ENCODE assay signal across 1 fruit fly cellular context in genomic region chr2L:2214004-2214403, dm6.
TF ChIP-seq lines count a peak whose summit lies in the region.

Uch (minus strand) TSS chr2L:2214211.
CG34174 (plus strand) TSS chr2L:2214266.

TF ChIP-seq in whole organism, embryonic, 481 proteins besides CTCF, POLR2A, EP300 and RAD21 (continued from another document):
- TF ChIP-seq PHDP (tag; optimal IDR thresholded peaks at IDR 0.05; lab: Kevin White, UChicago) (no peak), CG10979 (tag; optimal IDR thresholded peaks at IDR 0.05; lab: Kevin White, UChicago) (peak; percentile 10), H15 (GFP tag; IDR thresholded peaks at IDR 0.05; lab: Robert Waterston, UW) (no peak), CG1832 (GFP tag; optimal IDR thresholded peaks at IDR 0.05; lab: Kevin White, UChicago) (no peak), ap (GFP tag; IDR thresholded peaks at IDR 0.05; lab: Robert Waterston, UW) (no peak), CG31388 (GFP tag; optimal IDR thresholded peaks at IDR 0.05; lab: Kevin White, UChicago) (no peak), sisA (GFP tag; IDR thresholded peaks at IDR 0.05; lab: Robert Waterston, UW) (no peak), CG31441 (GFP tag; IDR thresholded peaks at IDR 0.05; lab: Robert Waterston, UW) (0 out of 2 replicates have a peak, but pooled peaks have one; percentile 12), ac (GFP tag; optimal IDR thresholded peaks at IDR 0.05; lab: Kevin White, UChicago) (no peak), gsb-n (tag; optimal IDR thresholded peaks at IDR 0.05; lab: Kevin White, UChicago) (no peak), CG4820 (GFP tag; optimal IDR thresholded peaks at IDR 0.05; lab: Kevin White, UChicago) (no peak), CG6791 (GFP tag; IDR thresholded peaks at IDR 0.05; lab: Robert Waterston, UW; ENCODE audit: partially characterized antibody) (peak; percentile 65), CG30020 (tag; optimal IDR thresholded peaks at IDR 0.05; lab: Kevin White, UChicago) (peak; percentile 32), Ptx1 (GFP tag; IDR thresholded peaks at IDR 0.05; lab: Robert Waterston, UW) (no peak), hbn (GFP tag; IDR thresholded peaks at IDR 0.05; lab: Robert Waterston, UW; ENCODE audit: partially characterized antibody) (peak; percentile 68), CG2712 (tag; optimal IDR thresholded peaks at IDR 0.05; lab: Kevin White, UChicago) (peak; percentile 23), Dll (GFP tag; IDR thresholded peaks at IDR 0.05; lab: Robert Waterston, UW; ENCODE audit: partially characterized antibody) (peak; percentile 82), CG10654 (GFP tag; optimal IDR thresholded peaks at IDR 0.05; lab: Kevin White, UChicago) (no peak), fd96Cb (tag; optimal IDR thresholded peaks at IDR 0.05; lab: Kevin White, UChicago) (no peak), CG9932 (GFP tag; IDR thresholded peaks at IDR 0.05; lab: Robert Waterston, UW) (no peak), fru (optimal IDR thresholded peaks at IDR 0.05; lab: Kevin White, UChicago) (no peak), Doc3 (GFP tag; IDR thresholded peaks at IDR 0.05; lab: Robert Waterston, UW; ENCODE audit: partially characterized antibody) (peak; percentile 72), exex (tag; optimal IDR thresholded peaks at IDR 0.05; lab: Kevin White, UChicago) (peak; percentile 15), CG14965 (GFP tag; optimal IDR thresholded peaks at IDR 0.05; lab: Kevin White, UChicago; ENCODE audit: borderline replicate concordance) (no peak), mam (GFP tag; optimal IDR thresholded peaks at IDR 0.05; lab: Kevin White, UChicago) (peak; percentile 0), Side (GFP tag; optimal IDR thresholded peaks at IDR 0.05; lab: Kevin White, UChicago) (no peak), lola (GFP tag; optimal IDR thresholded peaks at IDR 0.05; lab: Kevin White, UChicago) (peak in 1 of 3 experiments; percentile 32), slou (GFP tag; optimal IDR thresholded peaks at IDR 0.05; lab: Kevin White, UChicago) (no peak), onecut (GFP tag; IDR thresholded peaks at IDR 0.05; lab: Robert Waterston, UW) (no peak), Spps (tag; optimal IDR thresholded peaks at IDR 0.05; lab: Kevin White, UChicago) (no peak), Deaf1 (tag; optimal IDR thresholded peaks at IDR 0.05; lab: Kevin White, UChicago) (no peak), ken (GFP tag; IDR thresholded peaks at IDR 0.05; lab: Robert Waterston, UW) (no peak), CG34376 (GFP tag; optimal IDR thresholded peaks at IDR 0.05; lab: Kevin White, UChicago) (peak; percentile 21), CG11504 (tag; optimal IDR thresholded peaks at IDR 0.05; lab: Kevin White, UChicago) (no peak), ato (GFP tag; IDR thresholded peaks at IDR 0.05; lab: Robert Waterston, UW; ENCODE audit: partially characterized antibody) (0 out of 2 replicates have a peak, but pooled peaks have one; percentile 39), caup (GFP tag; optimal IDR thresholded peaks at IDR 0.05; lab: Kevin White, UChicago; ENCODE audit: severe bottlenecking) (peak; percentile 1), Bdp1 (GFP tag; optimal IDR thresholded peaks at IDR 0.05; lab: Kevin White, UChicago) (no peak), CG10209 (GFP tag; optimal IDR thresholded peaks at IDR 0.05; lab: Kevin White, UChicago) (no peak), CG6765 (GFP tag; optimal IDR thresholded peaks at IDR 0.05; lab: Kevin White, UChicago) (no peak), B-H2 (GFP tag; optimal IDR thresholded peaks at IDR 0.05; lab: Kevin White, UChicago) (peak; percentile 38), Usf (GFP tag; optimal IDR thresholded peaks at IDR 0.05; lab: Kevin White, UChicago) (no peak), Fer1 (GFP tag; optimal IDR thresholded peaks at IDR 0.05; lab: Kevin White, UChicago) (peak; percentile 45), NC2β (GFP tag; optimal IDR thresholded peaks at IDR 0.05; lab: Kevin White, UChicago) (no peak), row (GFP tag; IDR thresholded peaks at IDR 0.05; lab: Robert Waterston, UW) (0 out of 3 replicates have a peak, but pooled peaks have one; percentile 14), CG15696 (tag; optimal IDR thresholded peaks at IDR 0.05; lab: Kevin White, UChicago) (peak; percentile 1), CG12659 (GFP tag; optimal IDR thresholded peaks at IDR 0.05; lab: Kevin White, UChicago) (peak; percentile 68), CG2678 (tag; optimal IDR thresholded peaks at IDR 0.05; lab: Kevin White, UChicago) (no peak), CG17385 (GFP tag; optimal IDR thresholded peaks at IDR 0.05; lab: Kevin White, UChicago) (peak; percentile 40), CG30403 (GFP tag; optimal IDR thresholded peaks at IDR 0.05; lab: Kevin White, UChicago) (peak; percentile 21), CG18764 (GFP tag; optimal IDR thresholded peaks at IDR 0.05; lab: Kevin White, UChicago) (no peak), Myb (GFP tag; optimal IDR thresholded peaks at IDR 0.05; lab: Kevin White, UChicago) (peak; percentile 53), phol (tag; optimal IDR thresholded peaks at IDR 0.05; lab: Kevin White, UChicago) (peak; percentile 58), CG6254 (GFP tag; optimal IDR thresholded peaks at IDR 0.05; lab: Kevin White, UChicago) (no peak), HLH3B (GFP tag; IDR thresholded peaks at IDR 0.05; lab: Robert Waterston, UW) (no peak), CG31365 (tag; optimal IDR thresholded peaks at IDR 0.05; lab: Kevin White, UChicago) (no peak), CG16815 (GFP tag; optimal IDR thresholded peaks at IDR 0.05; lab: Kevin White, UChicago) (no peak), CG12769 (tag; optimal IDR thresholded peaks at IDR 0.05; lab: Kevin White, UChicago) (no peak), vnd (GFP tag; IDR thresholded peaks at IDR 0.05; lab: Robert Waterston, UW; ENCODE audit: partially characterized antibody) (peak; percentile 64), Mrtf (GFP tag; IDR thresholded peaks at IDR 0.05; lab: Robert Waterston, UW) (no peak), CHES-1-like (GFP tag; optimal IDR thresholded peaks at IDR 0.05; lab: Kevin White, UChicago) (peak; percentile 75), Poxn (GFP tag; IDR thresholded peaks at IDR 0.05; lab: Robert Waterston, UW) (no peak), tap (tag; optimal IDR thresholded peaks at IDR 0.05; lab: Kevin White, UChicago) (no peak), MBD-R2 (GFP tag; IDR thresholded peaks at IDR 0.05; lab: Robert Waterston, UW) (peak; percentile 86), cas (GFP tag; IDR thresholded peaks at IDR 0.05; lab: Robert Waterston, UW) (no peak), pb (GFP tag; optimal IDR thresholded peaks at IDR 0.05; lab: Kevin White, UChicago) (no peak), Stat92E (GFP tag; optimal IDR thresholded peaks at IDR 0.05; lab: Kevin White, UChicago) (peak in 1 of 3 experiments; percentile 23), gcm (GFP tag; optimal IDR thresholded peaks at IDR 0.05; lab: Kevin White, UChicago) (no peak), Dbx (GFP tag; IDR thresholded peaks at IDR 0.05; lab: Robert Waterston, UW) (no peak), CG3065 (GFP tag; optimal IDR thresholded peaks at IDR 0.05; lab: Kevin White, UChicago) (no peak), Med (GFP tag; lab: Kevin White, UChicago) (peak; percentile 72), CG8290 (GFP tag; optimal IDR thresholded peaks at IDR 0.05; lab: Kevin White, UChicago) (peak; percentile 96), CG8290 (tag; optimal IDR thresholded peaks at IDR 0.05; lab: Kevin White, UChicago) (peak; percentile 59 to 82), run (tag; optimal IDR thresholded peaks at IDR 0.05; lab: Kevin White, UChicago) (no peak), chm (GFP tag; IDR thresholded peaks at IDR 0.05; lab: Robert Waterston, UW) (no peak), tll (GFP tag; optimal IDR thresholded peaks at IDR 0.05; lab: Kevin White, UChicago) (no peak), Neu2 (GFP tag; optimal IDR thresholded peaks at IDR 0.05; lab: Kevin White, UChicago; ENCODE audit: borderline replicate concordance) (no peak), Sox102F (GFP tag; optimal IDR thresholded peaks at IDR 0.05; lab: Kevin White, UChicago) (no peak), Sry-β (GFP tag; optimal IDR thresholded peaks at IDR 0.05; lab: Kevin White, UChicago) (no peak), CG18599 (GFP tag; optimal IDR thresholded peaks at IDR 0.05; lab: Kevin White, UChicago) (peak; percentile 24), HLH54F (GFP tag; optimal IDR thresholded peaks at IDR 0.05; lab: Kevin White, UChicago) (no peak), CG7963 (GFP tag; IDR thresholded peaks at IDR 0.05; lab: Robert Waterston, UW; ENCODE audit: partially characterized antibody) (no peak), stwl (tag; optimal IDR thresholded peaks at IDR 0.05; lab: Kevin White, UChicago) (peak; percentile 98), E2f2 (GFP tag; IDR thresholded peaks at IDR 0.05; lab: Robert Waterston, UW) (peak; percentile 18; the same call in 1 of the 2 replicates), NfI (GFP tag; optimal IDR thresholded peaks at IDR 0.05; lab: Kevin White, UChicago) (peak; percentile 29), CG13287 (GFP tag; IDR thresholded peaks at IDR 0.05; lab: Robert Waterston, UW; ENCODE audit: partially characterized antibody) (peak; percentile 87), Hr51 (GFP tag; optimal IDR thresholded peaks at IDR 0.05; lab: Kevin White, UChicago) (peak in 1 of 2 experiments; percentile 3), zen (tag; optimal IDR thresholded peaks at IDR 0.05; lab: Kevin White, UChicago) (peak; percentile 46), CG3407 (GFP tag; optimal IDR thresholded peaks at IDR 0.05; lab: Kevin White, UChicago) (no peak), CG10267 (tag; optimal IDR thresholded peaks at IDR 0.05; lab: Kevin White, UChicago) (peak; percentile 95), CG3281 (GFP tag; optimal IDR thresholded peaks at IDR 0.05; lab: Kevin White, UChicago) (peak; percentile 28), pnt (GFP tag; optimal IDR thresholded peaks at IDR 0.05; lab: Kevin White, UChicago) (no peak), HLH4C (GFP tag; IDR thresholded peaks at IDR 0.05; lab: Robert Waterston, UW; ENCODE audit: partially characterized antibody) (peak; percentile 73), CG7987 (GFP tag; optimal IDR thresholded peaks at IDR 0.05; lab: Kevin White, UChicago) (no peak), CG17568 (GFP tag; optimal IDR thresholded peaks at IDR 0.05; lab: Kevin White, UChicago) (no peak), CG1233 (GFP tag; optimal IDR thresholded peaks at IDR 0.05; lab: Kevin White, UChicago) (peak; percentile 9), odd (GFP tag; optimal IDR thresholded peaks at IDR 0.05; lab: Kevin White, UChicago) (no peak), ci (GFP tag; IDR thresholded peaks at IDR 0.05; lab: Robert Waterston, UW) (no peak), CG10274 (GFP tag; optimal IDR thresholded peaks at IDR 0.05; lab: Kevin White, UChicago) (no peak), crp (GFP tag; optimal IDR thresholded peaks at IDR 0.05; lab: Kevin White, UChicago) (peak in 1 of 2 experiments; percentile 39), CG13624 (GFP tag; optimal IDR thresholded peaks at IDR 0.05; lab: Kevin White, UChicago) (peak; percentile 45), hb (GFP tag; IDR thresholded peaks at IDR 0.05; lab: Robert Waterston, UW; ENCODE audit: partially characterized antibody) (no peak), ewg (GFP tag; optimal IDR thresholded peaks at IDR 0.05; lab: Kevin White, UChicago) (peak; percentile 25), CG15514 (GFP tag; optimal IDR thresholded peaks at IDR 0.05; lab: Kevin White, UChicago) (peak; percentile 44), CG33213 (GFP tag; optimal IDR thresholded peaks at IDR 0.05; lab: Kevin White, UChicago) (no peak), CG13424 (tag; optimal IDR thresholded peaks at IDR 0.05; lab: Kevin White, UChicago) (peak; percentile 37), CG16813 (GFP tag; IDR thresholded peaks at IDR 0.05; lab: Robert Waterston, UW; ENCODE audit: partially characterized antibody) (peak; percentile 70), Dip3 (GFP tag; optimal IDR thresholded peaks at IDR 0.05; lab: Kevin White, UChicago) (no peak), trem (tag; optimal IDR thresholded peaks at IDR 0.05; lab: Kevin White, UChicago) (peak; percentile 59), Aef1 (GFP tag; IDR thresholded peaks at IDR 0.05; lab: Robert Waterston, UW) (no peak), MTF-1 (GFP tag; optimal IDR thresholded peaks at IDR 0.05; lab: Kevin White, UChicago; ENCODE audit: borderline replicate concordance) (no peak), YL-1 (GFP tag; optimal IDR thresholded peaks at IDR 0.05; lab: Kevin White, UChicago) (peak; percentile 37), CG11085 (GFP tag; IDR thresholded peaks at IDR 0.05; lab: Robert Waterston, UW) (no peak), CG2129 (GFP tag; IDR thresholded peaks at IDR 0.05; lab: Robert Waterston, UW; ENCODE audit: partially characterized antibody) (no peak; the same call in 1 of the 2 replicates), Gug (GFP tag; IDR thresholded peaks at IDR 0.05; lab: Robert Waterston, UW) (no peak), az2 (GFP tag; optimal IDR thresholded peaks at IDR 0.05; lab: Kevin White, UChicago) (no peak), Sox100B (GFP tag; optimal IDR thresholded peaks at IDR 0.05; lab: Kevin White, UChicago) (no peak), CG1603 (tag; optimal IDR thresholded peaks at IDR 0.05; lab: Kevin White, UChicago) (peak; percentile 36), CG33557 (GFP tag; optimal IDR thresholded peaks at IDR 0.05; lab: Kevin White, UChicago) (peak; percentile 32), zfh2 (GFP tag; optimal IDR thresholded peaks at IDR 0.05; lab: Kevin White, UChicago) (peak; percentile 1), Ssrp (tag; optimal IDR thresholded peaks at IDR 0.05; lab: Kevin White, UChicago) (no peak), kah (GFP tag; optimal IDR thresholded peaks at IDR 0.05; lab: Kevin White, UChicago) (no peak), CG7372 (GFP tag; IDR thresholded peaks at IDR 0.05; lab: Robert Waterston, UW) (no peak), GATAe (GFP tag; conservative IDR thresholded peaks at IDR 0.05; lab: Robert Waterston, UW) (no peak), CoRest (tag; optimal IDR thresholded peaks at IDR 0.05; lab: Kevin White, UChicago) (peak; percentile 29), Dip2 (GFP tag; IDR thresholded peaks at IDR 0.05; lab: Robert Waterston, UW) (no peak), h (optimal IDR thresholded peaks at IDR 0.05; lab: Kevin White, UChicago) (no peak), CG12219 (GFP tag; optimal IDR thresholded peaks at IDR 0.05; lab: Kevin White, UChicago) (no peak)
